Fruit fly (Drosophila melanogaster) Kc167 (cell line): ENCODE results near the gene CG17991.

Source experiments
- Myc ChIP-seq: fragments of >200 bp; optimal IDR thresholded peaks from 2 replicates; lab custom pipeline; 2017; ENCODE audit warnings: missing external identifiers
- Sin3A ChIP-seq: fragments of >200 bp; optimal IDR thresholded peaks from 2 replicates; lab custom pipeline; 2018; ENCODE audit warnings: missing external identifiers
- h ChIP-seq: fragments of >200 bp; optimal IDR thresholded peaks from 3 replicates; lab custom pipeline; 2018; ENCODE audit warnings: missing external identifiers
- insv ChIP-seq: fragments of >200 bp; optimal IDR thresholded peaks from 3 replicates; lab custom pipeline; 2018; ENCODE audit warnings: missing external identifiers
- psq ChIP-seq: fragments of >200 bp; optimal IDR thresholded peaks from 2 replicates; lab custom pipeline; 2017; ENCODE audit warnings: missing external identifiers
- ttk ChIP-seq: sonication (Bioruptor generic); optimal IDR thresholded peaks from 2 replicates; lab custom pipeline; 2017; ENCODE audit warnings: missing external identifiers

CG17991 gene

DNA sequence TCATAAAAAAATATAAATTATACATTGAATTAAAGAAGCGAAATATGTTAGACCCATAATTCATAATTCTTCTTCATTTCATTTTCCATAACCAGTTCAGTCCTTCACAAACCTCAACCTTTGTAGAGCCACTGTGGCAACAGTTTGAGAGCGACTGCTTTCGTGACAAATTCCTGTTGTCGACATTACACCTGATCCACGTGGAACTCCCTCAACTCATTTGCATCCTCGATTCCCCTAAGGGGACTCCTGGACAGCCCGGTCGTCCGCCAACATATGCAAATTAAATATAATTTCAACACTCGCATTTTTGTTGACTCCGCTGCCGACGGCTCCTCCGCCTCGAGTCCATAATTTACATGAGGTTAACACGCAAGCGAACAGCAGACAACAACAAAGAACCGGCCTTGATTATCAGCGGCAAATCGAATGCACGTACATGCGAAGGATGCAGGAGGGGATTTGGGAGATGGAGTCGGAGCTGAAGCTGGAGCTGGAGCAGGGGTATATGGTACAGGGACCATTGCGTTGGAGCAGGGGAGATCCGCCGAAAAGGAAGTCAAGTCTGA is 14.9 kb upstream of the CG17991 start:
- no peak for TF ChIP-seq ttk
- TF ChIP-seq h (lab: Kevin White, UChicago): no peak
- TF ChIP-seq insv (lab: Kevin White, UChicago): no peak
- no peak for TF ChIP-seq Sin3A
- TF ChIP-seq psq (lab: Kevin White, UChicago): no peak
- TF ChIP-seq Myc (lab: Kevin White, UChicago): no peak

DNA sequence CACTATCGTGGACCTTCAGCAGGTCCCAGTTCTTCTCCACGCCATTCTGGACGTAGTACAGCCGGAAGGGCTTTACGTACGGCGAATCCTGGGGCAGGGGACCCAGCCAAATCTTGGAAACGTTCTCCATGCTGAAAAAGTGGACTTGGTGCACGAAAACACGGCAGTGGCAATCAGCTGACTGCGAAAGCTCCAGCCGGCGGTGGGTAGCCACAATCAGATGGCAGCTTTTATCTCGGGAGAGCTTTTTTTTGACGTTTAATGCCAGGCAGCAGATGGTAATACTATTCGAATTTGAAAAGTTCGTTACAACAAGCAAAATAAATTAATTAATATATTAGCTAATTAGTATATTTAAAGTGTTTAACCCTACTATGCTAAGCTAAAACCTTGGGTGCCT is 12.7 kb upstream of the CG17991 start, which contains the start of gene CG42813:
Gene CG42813, minus strand, starts transcription at position 220 of the 400 bp plus-strand sequence.
- TF ChIP-seq insv (lab: Kevin White, UChicago): no peak
- TF ChIP-seq ttk: no peak
- TF ChIP-seq Myc (lab: Kevin White, UChicago): no peak
- TF ChIP-seq h (lab: Kevin White, UChicago): no peak
- no peak for TF ChIP-seq Sin3A
- no peak for TF ChIP-seq psq (lab: Kevin White, UChicago)

DNA sequence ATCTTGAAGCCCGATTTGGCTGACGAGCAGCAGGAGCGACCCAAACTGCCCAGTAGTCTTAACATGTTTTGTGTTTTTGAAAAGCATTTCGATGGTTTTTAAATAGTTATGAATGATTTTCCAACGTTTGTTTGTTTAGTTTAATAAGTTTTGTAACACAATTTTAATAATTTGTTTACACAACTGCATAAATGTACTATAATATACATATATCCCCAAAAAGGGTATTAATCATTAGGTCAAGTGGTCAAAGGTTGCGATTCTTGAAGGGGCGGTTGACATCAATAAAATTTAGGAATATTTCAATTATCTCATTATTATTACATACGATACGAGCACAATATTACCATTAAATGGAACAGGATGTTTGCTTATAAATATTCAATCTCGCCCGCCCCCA is 11.7 kb upstream of the CG17991 start, which contains the start of gene CG42814:
Gene CG42814, minus strand, starts transcription at position 101 of the 400 bp plus-strand sequence.
- TF ChIP-seq insv (lab: Kevin White, UChicago): no peak
- no peak for TF ChIP-seq psq (lab: Kevin White, UChicago)
- TF ChIP-seq Sin3A: no peak
- no peak for TF ChIP-seq ttk
- no peak for TF ChIP-seq Myc (lab: Kevin White, UChicago)
- TF ChIP-seq h (lab: Kevin White, UChicago): no peak

DNA sequence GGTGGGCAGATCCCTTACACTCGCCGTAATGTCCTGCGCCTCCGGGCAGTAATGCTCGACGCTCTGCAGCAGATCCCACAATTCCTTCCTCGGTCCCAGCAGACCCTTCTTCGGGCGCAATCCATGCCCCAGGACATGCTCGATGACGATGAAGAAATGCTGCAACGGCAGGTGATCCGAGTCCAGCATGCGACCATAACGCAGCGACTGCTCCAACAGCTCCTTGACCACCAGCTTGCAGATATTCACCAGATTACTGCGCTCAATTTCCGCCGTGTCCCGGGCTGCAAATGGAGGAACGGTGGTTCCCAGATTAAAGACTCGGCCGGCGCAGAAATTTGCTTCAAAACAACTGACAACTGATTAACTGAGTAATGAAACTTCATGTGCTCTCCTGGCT is 7.7 kb upstream of the CG17991 start, which contains the start of gene CG31068:
Gene CG31068, plus strand, starts transcription at position 301 of the 400 bp plus-strand sequence.
- no peak for TF ChIP-seq Myc (lab: Kevin White, UChicago)
- TF ChIP-seq psq (lab: Kevin White, UChicago): no peak

DNA sequence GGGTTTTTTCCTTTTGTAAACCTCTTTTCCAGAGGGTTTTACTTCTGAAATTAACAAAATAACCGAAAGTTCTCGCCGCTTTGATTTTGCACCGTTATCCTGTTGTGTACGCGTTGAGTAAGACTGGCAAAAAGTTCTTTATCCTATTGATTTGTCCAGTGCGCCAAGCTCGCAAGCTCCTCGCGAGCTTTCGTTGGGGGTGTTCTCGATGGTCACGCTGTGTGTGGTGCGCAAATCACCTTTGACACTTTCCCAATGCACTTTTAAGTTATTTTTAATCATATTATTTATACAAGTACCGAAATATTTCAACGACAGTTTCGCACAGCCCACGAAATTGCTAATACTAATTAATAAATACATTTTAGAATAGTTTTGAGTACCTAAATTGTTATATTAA is 3.1 kb upstream of the CG17991 start:
- no peak for TF ChIP-seq h (lab: Kevin White, UChicago)
- no peak for TF ChIP-seq psq (lab: Kevin White, UChicago)
- TF ChIP-seq Myc (lab: Kevin White, UChicago): no peak
- no peak for TF ChIP-seq Sin3A
- no peak for TF ChIP-seq insv (lab: Kevin White, UChicago)

DNA sequence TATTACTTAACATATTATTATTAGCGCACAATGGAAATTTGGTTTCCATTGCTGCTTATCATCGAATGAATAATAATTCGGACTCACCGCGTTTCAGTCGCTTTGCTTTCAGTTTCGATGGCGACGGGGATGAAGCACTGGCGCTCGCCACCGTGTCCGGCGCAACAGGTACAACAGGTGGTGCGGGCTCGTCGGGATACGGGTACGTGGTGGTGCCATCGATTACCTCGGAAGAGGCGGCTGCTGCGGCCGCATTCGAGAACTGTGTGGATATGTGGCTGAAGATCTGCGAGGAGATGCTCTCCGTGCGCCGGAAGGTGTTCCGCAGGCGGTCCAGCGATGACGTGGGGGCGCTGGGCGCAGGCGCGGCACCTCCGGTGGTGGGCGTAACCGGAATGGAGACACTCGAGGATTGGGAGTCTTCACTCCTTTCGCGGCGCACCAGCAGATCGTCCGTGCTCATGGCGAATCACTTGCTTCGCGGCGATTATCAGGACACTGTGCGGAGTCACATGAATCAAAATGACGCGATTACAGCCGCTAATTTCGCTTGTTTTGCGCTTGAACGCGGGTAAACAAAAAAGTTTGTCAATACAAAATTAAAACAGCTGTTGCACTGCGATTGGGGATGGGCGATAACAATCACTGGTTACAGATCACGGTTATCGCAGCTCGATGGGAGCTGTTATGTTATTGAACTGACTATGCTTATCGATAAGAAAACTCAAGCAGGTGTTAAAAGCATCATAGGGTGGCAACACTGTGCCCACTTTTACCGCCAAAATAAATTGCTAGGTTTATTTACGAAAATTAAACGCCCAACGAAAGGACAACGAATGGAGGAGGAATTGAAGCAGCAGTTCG is 2.4 kb upstream of the CG17991 start, which contains the start of the genes CG31064 and PolA2:
Gene CG31064, minus strand, starts transcription at position 648 of the 864 bp plus-strand sequence.
Gene PolA2, plus strand, starts transcription at position 726 of the 864 bp plus-strand sequence.
- TF ChIP-seq ttk: no peak
- TF ChIP-seq Myc (lab: Kevin White, UChicago): no peak
- TF ChIP-seq insv (lab: Kevin White, UChicago): no peak
- TF ChIP-seq Sin3A: no peak
- TF ChIP-seq psq (lab: Kevin White, UChicago): no peak
- TF ChIP-seq h (lab: Kevin White, UChicago): no peak

DNA sequence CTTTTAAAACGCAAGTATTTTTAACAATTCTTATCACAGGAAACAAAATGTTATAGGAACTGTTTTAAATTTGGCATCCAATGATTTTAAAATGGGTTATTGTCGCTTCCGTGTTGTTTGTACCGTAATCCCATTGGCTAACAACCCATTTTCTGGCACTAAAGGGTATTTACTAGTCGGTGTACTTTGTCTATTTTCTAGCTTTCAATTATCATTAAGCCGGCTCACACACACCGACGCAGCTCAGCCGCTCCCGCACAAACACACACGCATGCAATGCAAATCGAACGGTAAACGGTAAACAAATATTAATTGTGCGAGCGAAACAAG is 3.3 kb downstream of the CG17991 start:
- TF ChIP-seq insv (lab: Kevin White, UChicago) (no peak), Sin3A (no peak), ttk (no peak), h (lab: Kevin White, UChicago) (no peak)

DNA sequence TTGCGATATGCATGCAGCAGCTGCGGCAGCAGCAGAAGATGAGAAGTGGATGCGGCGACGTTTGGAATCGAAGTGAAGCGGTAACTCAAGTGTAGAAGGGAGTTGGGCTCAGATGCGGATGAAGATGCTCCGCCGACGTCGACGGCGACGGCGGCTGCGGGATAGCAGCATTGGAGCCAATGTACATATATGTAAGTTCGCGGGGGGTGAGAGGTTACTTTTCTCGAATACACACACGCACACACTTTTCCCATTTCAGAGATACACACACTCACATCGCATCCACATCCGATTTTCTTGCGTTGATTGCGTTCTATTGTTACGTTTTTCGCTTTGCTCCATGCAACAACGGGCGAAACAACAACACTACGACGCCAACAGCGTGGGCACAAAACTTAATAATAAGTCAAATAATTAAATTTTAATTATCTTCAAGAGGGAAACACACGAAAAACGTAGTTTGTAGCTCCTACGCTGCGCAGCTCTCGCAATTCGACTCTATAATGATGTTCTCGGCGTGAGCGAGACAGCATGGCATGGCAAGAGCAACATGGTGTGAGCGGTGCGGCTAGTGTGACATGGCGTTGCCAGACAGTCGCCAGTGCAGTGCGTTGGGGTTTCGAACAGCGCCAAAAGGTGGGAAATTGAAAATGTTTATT is 3.8 kb downstream of the CG17991 start, which contains the start of gene CG18766:
Gene CG18766, minus strand, starts transcription at position 508 of the 659 bp plus-strand sequence.
- TF ChIP-seq psq (lab: Kevin White, UChicago) (no peak), insv (lab: Kevin White, UChicago) (no peak), ttk (no peak), h (lab: Kevin White, UChicago) (no peak), Sin3A (no peak), Myc (lab: Kevin White, UChicago) (no peak)

DNA sequence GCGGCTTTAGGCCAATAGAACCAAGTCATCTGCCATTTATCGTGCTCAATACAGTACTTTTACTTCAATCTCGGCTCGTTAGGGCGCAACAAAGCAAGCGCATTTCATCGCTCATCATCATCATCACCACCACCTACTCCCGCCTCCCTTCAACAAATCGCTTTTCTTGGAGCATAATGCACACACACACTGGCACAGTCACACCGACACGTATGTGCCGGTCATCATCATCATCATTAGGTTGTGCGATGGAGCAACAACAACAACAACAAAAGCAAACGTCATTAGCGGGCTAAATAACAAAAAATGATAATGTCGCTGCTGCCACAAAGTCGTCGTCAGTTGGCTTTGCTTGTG is 4.3 kb downstream of the CG17991 start:
- TF ChIP-seq ttk (no peak), Myc (lab: Kevin White, UChicago) (no peak), insv (lab: Kevin White, UChicago) (no peak), Sin3A (no peak), h (lab: Kevin White, UChicago) (no peak), psq (lab: Kevin White, UChicago) (no peak)

DNA sequence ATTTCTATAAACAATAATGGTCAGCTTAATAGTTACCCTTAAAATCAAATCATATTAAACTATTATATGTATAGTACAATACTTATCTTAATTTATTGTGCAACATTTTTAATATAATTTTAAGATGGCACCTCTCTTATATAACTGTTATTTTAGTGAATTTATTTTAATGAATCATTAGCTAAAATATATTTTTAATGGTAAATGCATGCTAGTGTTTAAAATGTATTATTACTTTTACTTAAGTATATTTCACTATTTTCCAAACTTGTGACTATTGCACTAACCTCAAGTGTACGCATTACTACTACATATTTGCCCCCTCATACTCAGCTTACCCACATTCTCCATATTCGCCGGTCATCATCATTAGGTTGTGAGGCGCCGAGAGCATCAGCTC is 5.2 kb downstream of the CG17991 start:
- TF ChIP-seq psq (lab: Kevin White, UChicago) (no peak), insv (lab: Kevin White, UChicago) (no peak), ttk (no peak), h (lab: Kevin White, UChicago) (no peak), Sin3A (no peak), Myc (lab: Kevin White, UChicago) (no peak)

DNA sequence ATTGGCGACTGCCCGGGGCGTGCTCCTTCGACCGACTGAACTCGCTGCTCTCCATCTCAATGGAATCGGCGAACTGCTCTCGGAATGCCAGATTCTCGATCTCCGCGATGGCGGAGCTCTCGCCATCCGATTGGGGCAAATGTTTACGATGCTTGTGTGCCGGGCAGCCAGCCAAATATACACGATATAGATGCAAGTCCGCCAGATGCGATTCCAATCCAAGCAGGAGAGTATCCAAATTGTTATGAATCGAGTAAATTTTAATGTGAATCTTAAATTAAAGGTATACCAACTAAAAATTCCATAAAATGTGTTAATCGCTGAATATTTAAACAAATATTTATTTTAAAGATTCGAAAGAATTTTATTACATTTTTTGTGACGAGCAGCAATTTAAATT is 6.8 kb downstream of the CG17991 start, which contains the start of gene CG5984:
Gene CG5984, minus strand, starts transcription at position 101 of the 400 bp plus-strand sequence.
- TF ChIP-seq psq (lab: Kevin White, UChicago) (no peak), Sin3A (no peak), insv (lab: Kevin White, UChicago) (no peak), h (lab: Kevin White, UChicago) (no peak), ttk (no peak), Myc (lab: Kevin White, UChicago) (no peak)

DNA sequence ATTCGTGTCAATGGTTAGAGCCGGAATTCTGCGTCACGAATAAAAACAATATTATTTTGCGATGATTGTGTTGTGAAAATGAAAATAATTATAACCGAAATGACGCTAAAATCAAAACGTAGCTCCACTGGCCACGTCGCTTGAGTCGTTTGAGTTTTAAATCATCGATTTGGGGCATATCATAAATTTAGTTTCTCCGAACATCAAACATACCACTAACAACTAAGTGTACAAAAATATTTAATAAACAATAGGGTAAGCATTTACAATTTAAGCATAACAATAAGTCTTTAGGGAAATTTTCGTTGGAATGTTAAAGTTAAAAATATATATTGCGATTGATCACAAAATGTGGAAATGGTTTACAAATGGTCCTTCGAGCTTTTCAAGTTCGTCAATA is 9.8 kb downstream of the CG17991 start, which contains the start of the genes TTLL6B and TfIIA-L:
Gene TTLL6B, minus strand, starts transcription at position 101 of the 400 bp plus-strand sequence.
Gene TfIIA-L, plus strand, starts transcription at position 206 of the 400 bp plus-strand sequence.
- TF ChIP-seq psq (lab: Kevin White, UChicago) (no peak), ttk (no peak)
